Fruit fly (Drosophila melanogaster) whole organism, wandering third instar larva: ENCODE measurements around the gene ppk13.
A peak's percentile ranks its signal among the peaks of the same experiment; 100 is the strongest.

Experiments used
- Abd-B ChIP-seq: fragments of >200 bp; optimal IDR thresholded peaks from 2 replicates; lab custom pipeline; 2017; ENCODE audit warnings: missing biosample characterization, missing genetic modification characterization
- CG32264 ChIP-seq: fragments of 200-800 bp; sonication (Bioruptor generic); optimal IDR thresholded peaks from 2 replicates; lab custom pipeline; 2016; ENCODE audit warnings: missing biosample characterization, missing genetic modification characterization
- CG9705 ChIP-seq: fragments of 200-800 bp; sonication (Bioruptor generic); optimal IDR thresholded peaks from 2 replicates; lab custom pipeline; 2018; ENCODE audit warnings: missing biosample characterization, mild to moderate bottlenecking, missing genetic modification characterization
- Dfd ChIP-seq: fragments of >200 bp; optimal IDR thresholded peaks from 2 replicates; lab custom pipeline; 2017; ENCODE audit warnings: missing biosample characterization, missing genetic modification characterization
- GATAd ChIP-seq: sonication (Bioruptor generic); optimal IDR thresholded peaks from 2 replicates; lab custom pipeline; 2016; ENCODE audit warnings: missing biosample characterization, missing genetic modification characterization
- HLH106 ChIP-seq: fragments of 200-800 bp; optimal IDR thresholded peaks from 3 replicates; lab custom pipeline; 2019; ENCODE audit warnings: missing biosample characterization, mild to moderate bottlenecking, missing genetic modification characterization, moderate library complexity
- Hnf4 ChIP-seq: fragments of 200-800 bp; sonication (Bioruptor generic); optimal IDR thresholded peaks from 2 replicates; lab custom pipeline; 2016; ENCODE audit warnings: missing biosample characterization, mild to moderate bottlenecking, missing genetic modification characterization
- Hr78 ChIP-seq: fragments of >200 bp; optimal IDR thresholded peaks from 2 replicates; lab custom pipeline; 2017; ENCODE audit warnings: missing biosample characterization, missing genetic modification characterization
- Hr83 ChIP-seq: fragments of 200-300 bp; sonication (Bioruptor generic); optimal IDR thresholded peaks from 2 replicates; lab custom pipeline; 2016; ENCODE audit warnings: missing biosample characterization, mild to moderate bottlenecking, missing genetic modification characterization, moderate library complexity; ENCODE audit not compliant: poor library complexity, severe bottlenecking
- Myc ChIP-seq: fragments of >200 bp; optimal IDR thresholded peaks from 2 replicates; lab custom pipeline; 2017
- N ChIP-seq: fragments of >200 bp; optimal IDR thresholded peaks from 2 replicates; lab custom pipeline; 2018; ENCODE audit warnings: missing biosample characterization, missing external identifiers, missing genetic modification characterization
- Rel ChIP-seq, 2 experiments: fragments of 200-800 bp; sonication (Bioruptor generic) in 1 of 2; optimal IDR thresholded peaks; 2 replicates in 1 of 2; 3 replicates in 1 of 2; lab custom pipeline; 2016 to 2019; ENCODE audit warnings: mild to moderate bottlenecking in 2 of 2, missing biosample characterization in 2 of 2, missing genetic modification characterization in 2 of 2, moderate library complexity in 1 of 2
- Sp1 ChIP-seq: fragments of 200-800 bp; sonication (Bioruptor generic); optimal IDR thresholded peaks from 3 replicates; lab custom pipeline; 2019; ENCODE audit warnings: missing biosample characterization, mild to moderate bottlenecking, missing genetic modification characterization, moderate library complexity
- Vsx2 ChIP-seq: fragments of 200-300, 225-300 bp; sonication (Bioruptor generic); optimal IDR thresholded peaks from 2 replicates; lab custom pipeline; 2018; ENCODE audit warnings: missing biosample characterization, missing genetic modification characterization; ENCODE audit not compliant: partially characterized antibody
- brk ChIP-seq: fragments of 200-800 bp; sonication (Bioruptor generic); optimal IDR thresholded peaks from 2 replicates; lab custom pipeline; 2016; ENCODE audit warnings: missing biosample characterization, mild to moderate bottlenecking, missing genetic modification characterization
- dl ChIP-seq, 2 experiments: fragments of 175-275, 200-275 bp in 1 of 2; fragments of 200-275 bp in 1 of 2; sonication (Bioruptor generic); optimal IDR thresholded peaks; lab custom pipeline; 2018; ENCODE audit warnings: mild to moderate bottlenecking in 2 of 2, missing biosample characterization in 2 of 2, missing genetic modification characterization in 2 of 2, moderate library complexity in 2 of 2; ENCODE audit not compliant: partially characterized antibody in 2 of 2, insufficient read depth in 1 of 2
- dmrt93B ChIP-seq: fragments of 200-800 bp; sonication (Bioruptor generic); optimal IDR thresholded peaks from 2 replicates; lab custom pipeline; 2018; ENCODE audit warnings: missing biosample characterization, mild to moderate bottlenecking, missing genetic modification characterization
- dsf ChIP-seq: sonication (Bioruptor generic); optimal IDR thresholded peaks from 2 replicates; lab custom pipeline; 2016; ENCODE audit warnings: missing biosample characterization, missing genetic modification characterization, borderline replicate concordance
- ey ChIP-seq: fragments of 200-800 bp; sonication (Bioruptor generic); optimal IDR thresholded peaks from 2 replicates; lab custom pipeline; 2016; ENCODE audit warnings: missing biosample characterization, missing genetic modification characterization
- foxo ChIP-seq, 2 experiments: fragments of 200-800 bp; sonication (Bioruptor generic); optimal IDR thresholded peaks; 2 replicates in 1 of 2; 3 replicates in 1 of 2; lab custom pipeline; 2016 to 2017; ENCODE audit warnings: missing biosample characterization in 2 of 2, missing genetic modification characterization in 2 of 2
- fru ChIP-seq: fragments of 200-800 bp; sonication (Bioruptor generic); optimal IDR thresholded peaks from 3 replicates; lab custom pipeline; 2016; ENCODE audit warnings: missing biosample characterization, mild to moderate bottlenecking, missing genetic modification characterization
- h ChIP-seq: fragments of 200-800 bp; sonication (Bioruptor generic); optimal IDR thresholded peaks from 3 replicates; lab custom pipeline; 2016; ENCODE audit warnings: missing biosample characterization, mild to moderate bottlenecking, missing genetic modification characterization
- jim ChIP-seq: fragments of 175-275, 200-325 bp; sonication (Bioruptor generic); optimal IDR thresholded peaks from 2 replicates; lab custom pipeline; 2016; ENCODE audit warnings: missing biosample characterization, mild to moderate bottlenecking, missing genetic modification characterization
- lola ChIP-seq: fragments of >200 bp; optimal IDR thresholded peaks from 2 replicates; lab custom pipeline; 2017; ENCODE audit warnings: missing biosample characterization, missing genetic modification characterization
- pan ChIP-seq: fragments of >200 bp; optimal IDR thresholded peaks from 2 replicates; lab custom pipeline; 2017
- psq ChIP-seq: fragments of 200-800 bp; sonication (Bioruptor generic); optimal IDR thresholded peaks from 3 replicates; lab custom pipeline; 2017; ENCODE audit warnings: missing biosample characterization, mild to moderate bottlenecking, missing genetic modification characterization, moderate library complexity
- rgr ChIP-seq: fragments of 200-800 bp; sonication (Bioruptor generic); optimal IDR thresholded peaks from 3 replicates; lab custom pipeline; 2016; ENCODE audit warnings: missing biosample characterization, mild to moderate bottlenecking, missing genetic modification characterization
- sage ChIP-seq: fragments of 200-800 bp; sonication (Bioruptor generic); optimal IDR thresholded peaks from 2 replicates; lab custom pipeline; 2016; ENCODE audit warnings: missing biosample characterization, mild to moderate bottlenecking, missing genetic modification characterization
- sv ChIP-seq: fragments of 200-800 bp; sonication (Bioruptor generic); optimal IDR thresholded peaks from 3 replicates; lab custom pipeline; 2016; ENCODE audit warnings: missing biosample characterization, missing genetic modification characterization
- tai ChIP-seq: sonication (Bioruptor generic); optimal IDR thresholded peaks from 2 replicates; lab custom pipeline; 2016; ENCODE audit warnings: missing biosample characterization, missing genetic modification characterization
- woc ChIP-seq: sonication (Bioruptor generic); optimal IDR thresholded peaks from 2 replicates; lab custom pipeline; 2016; ENCODE audit warnings: missing biosample characterization, mild to moderate bottlenecking, missing genetic modification characterization

Gene ppk13

dm6 chr2L:21073300-21073699 is 15.3 kb downstream of the ppk13 start:
- TF ChIP-seq ey: no peak
- TF ChIP-seq pan: no peak
- no peak for TF ChIP-seq CG9705 (GFP tag; lab: Kevin White, UChicago)
- no peak for TF ChIP-seq Rel (GFP tag; optimal IDR thresholded peaks at IDR 0.05; lab: Kevin White, UChicago)
- TF ChIP-seq Rel (tag; optimal IDR thresholded peaks at IDR 0.05; lab: Kevin White, UChicago): no peak
- no peak for TF ChIP-seq Sp1 (GFP tag; lab: Kevin White, UChicago)
- TF ChIP-seq dsf (GFP tag; lab: Kevin White, UChicago): no peak
- TF ChIP-seq Vsx2 (GFP tag; lab: Kevin White, UChicago): no peak
- TF ChIP-seq h (GFP tag; lab: Kevin White, UChicago): no peak
- no peak for TF ChIP-seq Abd-B (GFP tag; lab: Kevin White, UChicago)
- no peak for TF ChIP-seq dl (GFP tag; optimal IDR thresholded peaks at IDR 0.05; lab: Kevin White, UChicago; ENCODE audit: insufficient read depth in 1 of 2, partially characterized antibody in 2 of 2)
- no peak for TF ChIP-seq Dfd (GFP tag; lab: Kevin White, UChicago)
- TF ChIP-seq jim (GFP tag; lab: Kevin White, UChicago): no peak
- no peak for TF ChIP-seq Hr78 (GFP tag; lab: Kevin White, UChicago)
- TF ChIP-seq tai: no peak
- no peak for TF ChIP-seq Hnf4 (GFP tag; lab: Kevin White, UChicago)

dm6 chr2L:21072389-21072788 is 16.2 kb downstream of the ppk13 start:
- TF ChIP-seq HLH106 (tag; lab: Kevin White, UChicago): no peak
- TF ChIP-seq brk: no peak
- TF ChIP-seq dsf (GFP tag; lab: Kevin White, UChicago): no peak
- no peak for TF ChIP-seq foxo (GFP tag; optimal IDR thresholded peaks at IDR 0.05; lab: Kevin White, UChicago)
- no peak for TF ChIP-seq sage (GFP tag; lab: Kevin White, UChicago)
- no peak for TF ChIP-seq lola (GFP tag; lab: Kevin White, UChicago)
- TF ChIP-seq CG32264 (GFP tag; lab: Kevin White, UChicago): no peak
- TF ChIP-seq Myc (lab: Kevin White, UChicago): no peak
- TF ChIP-seq rgr: no peak
- TF ChIP-seq sv (GFP tag; lab: Kevin White, UChicago): no peak
- no peak for TF ChIP-seq tai
- TF ChIP-seq GATAd (GFP tag; lab: Kevin White, UChicago): no peak

dm6 chr2L:21071435-21071834 is 17.1 kb downstream of the ppk13 start, which contains the start of gene CG9265:
CG9265 (minus strand) TSS chr2L:21071502.
- TF ChIP-seq Hnf4 (GFP tag; lab: Kevin White, UChicago) (no peak), Hr83 (GFP tag; lab: Kevin White, UChicago) (peak; percentile 23), woc (GFP tag; lab: Kevin White, UChicago) (peak; percentile 9), rgr (peak; percentile 18), h (GFP tag; lab: Kevin White, UChicago) (no peak)

dm6 chr2L:21070825-21071224 is 17.7 kb downstream of the ppk13 start:
- TF ChIP-seq Vsx2 (GFP tag; lab: Kevin White, UChicago) (peak; percentile 7), foxo (GFP tag; optimal IDR thresholded peaks at IDR 0.05; lab: Kevin White, UChicago) (no peak)

- TF ChIP-seq N (GFP tag; lab: Kevin White, UChicago) (no peak), foxo (GFP tag; optimal IDR thresholded peaks at IDR 0.05; lab: Kevin White, UChicago) (no peak), dsf (GFP tag; lab: Kevin White, UChicago) (no peak), Hnf4 (GFP tag; lab: Kevin White, UChicago) (no peak), psq (GFP tag; lab: Kevin White, UChicago) (no peak)
These were observed 18.8 kb downstream of the ppk13 start for dm6 chr2L:21069776-21070175.

- TF ChIP-seq Abd-B (GFP tag; lab: Kevin White, UChicago) (no peak), pan (no peak), dl (GFP tag; optimal IDR thresholded peaks at IDR 0.05; lab: Kevin White, UChicago; ENCODE audit: insufficient read depth in 1 of 2, partially characterized antibody in 2 of 2) (no peak), jim (GFP tag; lab: Kevin White, UChicago) (no peak), sv (GFP tag; lab: Kevin White, UChicago) (no peak), Vsx2 (GFP tag; lab: Kevin White, UChicago) (no peak), ey (no peak), dsf (GFP tag; lab: Kevin White, UChicago) (no peak), fru (GFP tag; lab: Kevin White, UChicago) (no peak), CG32264 (GFP tag; lab: Kevin White, UChicago) (no peak), CG9705 (GFP tag; lab: Kevin White, UChicago) (no peak), HLH106 (tag; lab: Kevin White, UChicago) (no peak), dmrt93B (GFP tag; lab: Kevin White, UChicago) (no peak), sage (GFP tag; lab: Kevin White, UChicago) (no peak)
These were observed 21.4 kb downstream of the ppk13 start for dm6 chr2L:21067137-21067536.
